Worm (Caenorhabditis elegans) whole organism, young adult: ENCODE measurements around the gene F40A3.1.

ENCODE experiments used
- C06A6.2 ChIP-seq: fragments of 200-800 bp; sonication (Bioruptor generic); conservative IDR thresholded peaks from 2 replicates; pipeline ENCODE4 v1.3.6; 2022; ENCODE audit warnings: missing genetic modification characterization, missing compliant biosample characterization
- ama-1 ChIP-seq, 3 experiments: fragments of 150-350 bp in 1 of 3; sonication (generic microtip) in 2 of 3; optimal IDR thresholded peaks; 2 replicates each; lab custom pipeline; 2014 to 2018; ENCODE audit warnings: missing biosample characterization in 2 of 3, missing genetic modification characterization in 2 of 3, missing genetic modification reagents in 2 of 3
- die-1 ChIP-seq: sonication (generic microtip); optimal IDR thresholded peaks from 2 replicates; lab custom pipeline; 2016; ENCODE audit warnings: missing genotype, mild to moderate bottlenecking, missing genetic modification characterization, missing compliant biosample characterization
- hsf-1 ChIP-seq: fragments of 200-800 bp; sonication (Bioruptor generic); IDR thresholded peaks from 2 replicates; pipeline ENCODE4 v1.3.6; 2022; ENCODE audit warnings: missing genetic modification reagents, missing genetic modification characterization, missing compliant biosample characterization
- mxl-1 ChIP-seq: sonication (generic microtip); optimal IDR thresholded peaks from 2 replicates; lab custom pipeline; 2016; ENCODE audit warnings: missing genetic modification characterization, missing compliant biosample characterization
- repo-1 ChIP-seq: sonication (generic microtip); optimal IDR thresholded peaks from 2 replicates; lab custom pipeline; 2017; ENCODE audit warnings: mild to moderate bottlenecking, missing genetic modification characterization, missing compliant biosample characterization
- rpc-1 ChIP-seq, 2 experiments: fragments of 150-350 bp in 1 of 2; sonication (generic microtip) in 1 of 2; optimal IDR thresholded peaks; 2 replicates each; lab custom pipeline; 2014 to 2018; ENCODE audit warnings: missing biosample characterization in 1 of 2, missing genetic modification characterization in 1 of 2, missing genetic modification reagents in 1 of 2, missing genotype in 1 of 2
- snpc-3.4 ChIP-seq: sonication (generic microtip); optimal IDR thresholded peaks from 2 replicates; lab custom pipeline; 2017; ENCODE audit warnings: missing genetic modification characterization, mild to moderate bottlenecking, missing compliant biosample characterization, antibody characterized with exemption, moderate library complexity, missing genotype, missing genetic modification reagents
- snpc-4 ChIP-seq, 5 experiments: fragments of 150-350 bp in 1 of 5; sonication (generic microtip) in 4 of 5; optimal IDR thresholded peaks; 2 replicates each; lab custom pipeline; 2014 to 2018; ENCODE audit warnings: missing genetic modification characterization in 5 of 5, missing biosample characterization in 3 of 5, antibody characterized with exemption in 2 of 5, mild to moderate bottlenecking in 2 of 5, missing compliant biosample characterization in 2 of 5, missing genotype in 2 of 5, moderate library complexity in 2 of 5, missing genetic modification reagents in 1 of 5
- unc-62 ChIP-seq: fragments of 150-350 bp; optimal IDR thresholded peaks from 2 replicates; lab custom pipeline; 2014; ENCODE audit warnings: missing biosample characterization, missing genetic modification reagents, missing genetic modification characterization
- ztf-25 ChIP-seq: fragments of 200-800 bp; sonication (Bioruptor generic); IDR thresholded peaks from 2 replicates; pipeline ENCODE4 v1.3.6; 2022; ENCODE audit warnings: missing genetic modification reagents, missing genetic modification characterization, missing compliant biosample characterization

- TF ChIP-seq unc-62 (GFP tag; lab: Kevin White, UChicago) (no peak), snpc-3.4 (tag; lab: Kevin White, UChicago) (no peak), rpc-1 (optimal IDR thresholded peaks at IDR 0.05; lab: Kevin White, UChicago) (no peak), rpc-1 (tag; optimal IDR thresholded peaks at IDR 0.05; lab: Kevin White, UChicago) (no peak), ama-1 (optimal IDR thresholded peaks at IDR 0.05; lab: Kevin White, UChicago) (no peak), ama-1 (GFP tag; optimal IDR thresholded peaks at IDR 0.05; lab: Kevin White, UChicago) (no peak), snpc-4 (GFP tag; optimal IDR thresholded peaks at IDR 0.05; lab: Kevin White, UChicago) (no peak), snpc-4 (tag; optimal IDR thresholded peaks at IDR 0.05; lab: Kevin White, UChicago) (no peak), C06A6.2 (no peak), die-1 (tag; lab: Kevin White, UChicago) (no peak), ztf-25 (GFP tag; lab: Robert Waterston, UW) (no peak), mxl-1 (tag; lab: Kevin White, UChicago) (no peak), hsf-1 (GFP tag; lab: Robert Waterston, UW) (no peak), repo-1 (tag; lab: Kevin White, UChicago) (no peak)
Observed at ce11 chrV:7899761-7900160, 8.4 kb downstream of the F40A3.1 start, which contains the start of gene F40A3.7.
